Worm (Caenorhabditis elegans) whole organism, mixed stage, embryonic: ENCODE results near the gene Y61B8A.6.

Experiments used
- blmp-1 ChIP-seq: fragments of 150-350 bp; optimal IDR thresholded peaks from 2 replicates; lab custom pipeline; 2014; ENCODE audit warnings: missing biosample characterization, missing genetic modification characterization
- ces-1 ChIP-seq: fragments of 150-350 bp; optimal IDR thresholded peaks from 2 replicates; lab custom pipeline; 2014; ENCODE audit warnings: missing biosample characterization, missing genetic modification reagents, missing genetic modification characterization
- cnd-1 ChIP-seq: fragments of 200-800 bp; sonication (Bioruptor generic); optimal IDR thresholded peaks from 2 replicates; lab custom pipeline; 2018; ENCODE audit warnings: mild to moderate bottlenecking, missing genetic modification characterization, missing compliant biosample characterization
- elt-1 ChIP-seq: sonication (generic microtip); optimal IDR thresholded peaks from 2 replicates; lab custom pipeline; 2017; ENCODE audit warnings: missing genetic modification characterization, mild to moderate bottlenecking, missing compliant biosample characterization, antibody characterized with exemption, moderate library complexity, borderline replicate concordance; ENCODE audit not compliant: insufficient read depth
- flh-1 ChIP-seq: fragments of 200-800 bp; sonication (Bioruptor generic); optimal IDR thresholded peaks from 2 replicates; lab custom pipeline; 2018; ENCODE audit warnings: mild to moderate bottlenecking, missing genetic modification characterization, moderate library complexity, missing compliant biosample characterization
- hlh-1 ChIP-seq: fragments of 150-350 bp; optimal IDR thresholded peaks from 2 replicates; lab custom pipeline; 2014; ENCODE audit warnings: missing biosample characterization, missing genetic modification reagents, missing genetic modification characterization
- mab-5 ChIP-seq: fragments of 150-350 bp; optimal IDR thresholded peaks from 2 replicates; lab custom pipeline; 2014; ENCODE audit warnings: missing biosample characterization, missing genetic modification characterization
- mep-1 ChIP-seq: fragments of 150-350 bp; optimal IDR thresholded peaks from 2 replicates; lab custom pipeline; 2017; ENCODE audit warnings: missing biosample characterization, missing genetic modification reagents, missing genetic modification characterization, inconsistent platforms
- nhr-237 ChIP-seq: fragments of 150-350 bp; optimal IDR thresholded peaks from 2 replicates; lab custom pipeline; 2014; ENCODE audit warnings: missing biosample characterization, missing genetic modification characterization
- nhr-76 ChIP-seq: sonication (generic microtip); optimal IDR thresholded peaks from 2 replicates; lab custom pipeline; 2017; ENCODE audit warnings: missing biosample characterization, missing genetic modification characterization
- unc-120 ChIP-seq: sonication (generic microtip); optimal IDR thresholded peaks from 2 replicates; lab custom pipeline; 2017; ENCODE audit warnings: missing genetic modification characterization, missing compliant biosample characterization; ENCODE audit not compliant: poor library complexity, severe bottlenecking
- unc-39 ChIP-seq: fragments of 150-350 bp; optimal IDR thresholded peaks from 2 replicates; lab custom pipeline; 2014; ENCODE audit warnings: missing biosample characterization, missing genetic modification characterization
- ztf-11 ChIP-seq: fragments of 150-350 bp; optimal IDR thresholded peaks from 2 replicates; lab custom pipeline; 2014; ENCODE audit warnings: missing biosample characterization, missing genetic modification characterization

DNA sequence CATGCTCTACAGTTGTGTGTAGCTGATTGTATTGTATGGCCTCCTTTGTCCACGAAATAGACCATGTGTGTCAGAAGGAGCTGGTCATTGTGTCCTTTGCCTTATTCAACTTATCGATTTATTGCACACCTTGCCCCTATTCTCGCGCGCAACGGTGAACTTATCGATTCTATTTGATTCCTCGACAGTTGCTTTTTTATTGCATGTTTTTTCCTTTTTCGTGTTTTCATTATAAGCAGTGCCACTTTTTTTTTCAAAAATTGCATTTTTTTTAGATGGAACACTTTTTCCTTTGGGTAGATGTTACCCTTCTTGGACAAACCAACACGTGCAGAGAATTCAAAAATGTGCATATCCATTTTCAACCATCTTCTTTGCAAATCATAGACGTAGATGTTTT, 21.5 kb downstream of the Y61B8A.6 start, which contains the start of gene K10G4.10:
- TF ChIP-seq nhr-237 (tag; lab: Kevin White, UChicago) (no peak), nhr-76 (tag; lab: Kevin White, UChicago) (no peak), mab-5 (no peak), ztf-11 (tag; lab: Kevin White, UChicago) (no peak), unc-39 (tag; lab: Kevin White, UChicago) (no peak), mep-1 (tag; lab: Kevin White, UChicago) (no peak), flh-1 (GFP tag; lab: Kevin White, UChicago) (no peak), cnd-1 (tag; lab: Kevin White, UChicago) (no peak), hlh-1 (tag; lab: Kevin White, UChicago) (no peak), ces-1 (GFP tag; lab: Kevin White, UChicago) (no peak), blmp-1 (tag; lab: Kevin White, UChicago) (no peak), elt-1 (tag; lab: Kevin White, UChicago) (no peak), unc-120 (no peak)
